Worm (Caenorhabditis elegans): ENCODE results near the gene F38B6.7.
A peak's percentile ranks its signal among the peaks of the same experiment; 100 is the strongest.

The F38B6.7 gene

DNA sequence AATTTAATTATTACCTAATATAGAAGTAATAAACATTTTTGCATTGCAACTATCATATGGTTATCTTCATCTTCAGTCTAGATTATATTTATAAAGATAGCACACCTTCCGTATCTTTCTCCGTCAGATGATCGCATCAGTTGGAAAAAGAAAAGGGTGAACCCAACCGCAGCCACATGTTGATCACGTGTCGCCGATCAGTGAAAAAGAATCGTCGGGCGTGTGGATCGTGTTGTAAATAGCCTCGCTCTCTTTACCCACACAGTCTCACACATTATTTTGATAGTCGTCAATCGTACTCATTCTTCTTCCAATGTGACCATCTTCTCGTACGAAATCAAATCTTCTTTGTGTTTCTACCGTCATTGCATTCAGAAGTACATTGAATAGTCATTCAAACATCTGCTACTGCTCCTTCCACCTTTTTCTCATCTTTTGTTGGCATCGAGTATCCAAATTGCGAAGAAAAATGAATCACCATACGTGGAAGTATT lies 45.7 kb upstream of the F38B6.7 start (continued):
- no peak for TF ChIP-seq alr-1 (tag; optimal IDR thresholded peaks at IDR 0.05; ENCODE audit: borderline replicate concordance)
- TF ChIP-seq nhr-85 (tag): peak; percentile 100
- peak; percentile 99 for TF ChIP-seq ama-1 (optimal IDR thresholded peaks at IDR 0.05)
- peak; percentile 99 for TF ChIP-seq ztf-4 (tag; optimal IDR thresholded peaks at IDR 0.05)
- TF ChIP-seq tlp-1 (tag; optimal IDR thresholded peaks at IDR 0.05): peak; percentile 86
- TF ChIP-seq nhr-76 (tag; optimal IDR thresholded peaks at IDR 0.05): no peak
- TF ChIP-seq elt-2 (tag; optimal IDR thresholded peaks at IDR 0.05): peak; percentile 97
- peak; percentile 99 for TF ChIP-seq nhr-20 (tag; optimal IDR thresholded peaks at IDR 0.05)
- peak; percentile 37 to 61 (median 49) for TF ChIP-seq dpl-1 (GFP tag; optimal IDR thresholded peaks at IDR 0.05)
- peak; percentile 63 for TF ChIP-seq dsc-1 (tag; optimal IDR thresholded peaks at IDR 0.05)
- no peak for TF ChIP-seq unc-30 (tag; optimal IDR thresholded peaks at IDR 0.05)
- peak; percentile 91 for TF ChIP-seq lin-13 (GFP tag; optimal IDR thresholded peaks at IDR 0.05)
- peak; percentile 93 for TF ChIP-seq unc-130 (tag; optimal IDR thresholded peaks at IDR 0.05)
- peak; percentile 84 to 85 for TF ChIP-seq lsy-2 (tag; optimal IDR thresholded peaks at IDR 0.05)
- TF ChIP-seq ceh-88 (GFP tag; IDR thresholded peaks at IDR 0.05): peak; percentile 87
- peak; percentile 90 for TF ChIP-seq xbp-1 (tag; optimal IDR thresholded peaks at IDR 0.05)
- TF ChIP-seq jun-1 (tag; optimal IDR thresholded peaks at IDR 0.05): peak; percentile 85
- TF ChIP-seq mab-9 (GFP tag; IDR thresholded peaks at IDR 0.05): peak; percentile 60
- peak in 1 of 2 experiments; percentile 92 for TF ChIP-seq mdl-1 (tag; optimal IDR thresholded peaks at IDR 0.05)
- TF ChIP-seq nhr-28 (tag; optimal IDR thresholded peaks at IDR 0.05): peak; percentile 31
- peak; percentile 68 for TF ChIP-seq nhr-77 (tag; optimal IDR thresholded peaks at IDR 0.05)
- TF ChIP-seq lin-35 (GFP tag; optimal IDR thresholded peaks at IDR 0.05): peak; percentile 41 to 88
- TF ChIP-seq tbx-2 (tag; optimal IDR thresholded peaks at IDR 0.05): peak; percentile 94
- TF ChIP-seq snpc-4 (tag; optimal IDR thresholded peaks at IDR 0.05): peak; percentile 42
- peak; percentile 97 for TF ChIP-seq nhr-19 (GFP tag; conservative IDR thresholded peaks at IDR 0.05)
- peak; percentile 79 to 80 for TF ChIP-seq egl-27 (tag; optimal IDR thresholded peaks at IDR 0.05)
- TF ChIP-seq irx-1 (tag; optimal IDR thresholded peaks at IDR 0.05): peak; percentile 91
- no peak for TF ChIP-seq ceh-90 (tag; optimal IDR thresholded peaks at IDR 0.05)
- no peak for TF ChIP-seq isw-1 (GFP tag; IDR thresholded peaks at IDR 0.05)
- TF ChIP-seq F16B12.6 (tag; optimal IDR thresholded peaks at IDR 0.05): no peak
- TF ChIP-seq ceh-8 (GFP tag; optimal IDR thresholded peaks at IDR 0.05): peak; percentile 11
- peak; percentile 85 for TF ChIP-seq sup-37 (GFP tag; optimal IDR thresholded peaks at IDR 0.05)
- peak; percentile 69 for TF ChIP-seq sox-4 (tag; optimal IDR thresholded peaks at IDR 0.05)

DNA sequence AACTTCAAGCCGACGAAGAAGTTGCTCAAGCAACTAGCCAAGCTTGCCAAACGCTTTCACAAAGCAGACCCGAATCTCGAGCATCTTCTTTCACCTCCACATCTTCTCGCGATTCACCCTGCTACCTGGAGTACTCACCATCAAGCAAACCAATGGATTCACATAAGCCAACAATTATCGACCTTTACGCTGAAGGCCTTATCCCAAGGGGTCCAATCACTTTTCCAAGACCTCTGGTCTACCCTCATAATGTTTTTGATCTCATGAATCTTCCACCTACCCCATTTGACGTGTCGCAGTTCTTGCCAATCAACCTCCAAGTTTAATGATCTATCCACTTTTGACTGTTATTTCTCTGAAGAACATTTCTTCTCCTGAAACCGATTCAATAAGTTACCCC lies 45.2 kb upstream of the F38B6.7 start:
- TF ChIP-seq pax-3 (tag; optimal IDR thresholded peaks at IDR 0.05) (no peak), rnt-1 (tag; optimal IDR thresholded peaks at IDR 0.05) (peak; percentile 1), ceh-88 (GFP tag; IDR thresholded peaks at IDR 0.05) (0 out of 2 replicates have a peak, but pooled peaks have one; percentile 2), blmp-1 (tag; optimal IDR thresholded peaks at IDR 0.05) (no peak), fkh-8 (tag; optimal IDR thresholded peaks at IDR 0.05) (no peak)

DNA sequence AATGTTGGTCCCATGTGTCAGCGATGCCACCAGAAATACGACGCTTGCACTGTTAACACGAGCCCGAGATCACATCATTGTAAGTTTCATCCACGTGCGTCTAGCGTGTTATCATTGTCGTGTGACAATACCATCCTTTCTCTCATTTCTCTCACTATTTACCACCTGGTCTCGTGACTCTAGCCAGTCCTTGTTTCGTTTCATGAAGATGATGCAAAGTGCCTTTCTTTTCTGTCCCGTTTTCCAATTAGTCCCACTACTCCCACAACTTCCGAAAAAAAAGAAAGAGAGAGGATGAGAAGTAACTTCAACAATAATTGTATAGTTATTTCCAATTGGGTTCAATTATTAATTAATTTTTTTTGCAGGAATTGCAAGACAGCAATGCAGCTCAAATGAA lies 44.7 kb upstream of the F38B6.7 start:
- TF ChIP-seq ceh-90 (tag; optimal IDR thresholded peaks at IDR 0.05) (no peak), pag-3 (tag; optimal IDR thresholded peaks at IDR 0.05; ENCODE audit: borderline replicate concordance, insufficient read depth) (no peak), skn-1 (tag; optimal IDR thresholded peaks at IDR 0.05) (peak; percentile 72), vab-15 (tag; optimal IDR thresholded peaks at IDR 0.05) (peak; percentile 51), ces-1 (GFP tag; optimal IDR thresholded peaks at IDR 0.05) (no peak), ceh-88 (GFP tag; IDR thresholded peaks at IDR 0.05) (peak; percentile 66; the same call in 1 of the 2 replicates), nhr-85 (tag) (peak; percentile 94), C04F5.9 (tag; optimal IDR thresholded peaks at IDR 0.05) (peak; percentile 48), zag-1 (tag; optimal IDR thresholded peaks at IDR 0.05) (no peak), pax-3 (tag; optimal IDR thresholded peaks at IDR 0.05) (no peak), efl-1 (optimal IDR thresholded peaks at IDR 0.05) (peak; percentile 38 to 42), efl-1 (GFP tag; optimal IDR thresholded peaks at IDR 0.05 in 1 of 2) (peak; percentile 14 to 95), elt-2 (tag; optimal IDR thresholded peaks at IDR 0.05) (peak; percentile 42), lin-35 (GFP tag; optimal IDR thresholded peaks at IDR 0.05) (peak; percentile 46 to 86), unc-30 (tag; optimal IDR thresholded peaks at IDR 0.05) (no peak), unc-130 (tag; optimal IDR thresholded peaks at IDR 0.05) (peak; percentile 85), nhr-19 (GFP tag; conservative IDR thresholded peaks at IDR 0.05) (peak; percentile 89), xbp-1 (tag; optimal IDR thresholded peaks at IDR 0.05) (peak; percentile 81), fkh-4 (tag; optimal IDR thresholded peaks at IDR 0.05; ENCODE audit: borderline replicate concordance) (no peak), elt-3 (tag; optimal IDR thresholded peaks at IDR 0.05) (peak in 5 of 6 experiments; percentile 37 to 91 (median 68)), F16B12.6 (tag; optimal IDR thresholded peaks at IDR 0.05) (no peak), nhr-20 (tag; optimal IDR thresholded peaks at IDR 0.05) (peak; percentile 89), efl-3 (GFP tag; optimal IDR thresholded peaks at IDR 0.05) (no peak), ceh-63 (GFP tag; optimal IDR thresholded peaks at IDR 0.05) (no peak)
